Worm (Caenorhabditis elegans) whole organism, L4/young adult: ENCODE results near the gene srt-64.

Experiments used
- W03F9.2 ChIP-seq: fragments of 150-350 bp; optimal IDR thresholded peaks from 2 replicates; lab custom pipeline; 2014; ENCODE audit warnings: missing biosample characterization, missing genetic modification characterization
- dao-5 ChIP-seq: sonication (generic microtip); optimal IDR thresholded peaks from 2 replicates; lab custom pipeline; 2016; ENCODE audit warnings: missing genotype, missing genetic modification characterization, moderate library complexity, missing compliant biosample characterization
- him-1 ChIP-seq: sonication (generic microtip); optimal IDR thresholded peaks from 2 replicates; lab custom pipeline; 2016; ENCODE audit warnings: missing genotype, missing genetic modification reagents, missing genetic modification characterization, missing compliant biosample characterization

srt-64 gene

ce11 chrV:5158302-5158701, 11.2 kb downstream of the srt-64 start, which contains the start of gene abu-15:
abu-15 (plus strand) TSS chrV:5158602.
- TF ChIP-seq W03F9.2 (tag; lab: Kevin White, UChicago), result no peak
- TF ChIP-seq him-1 (tag; lab: Kevin White, UChicago), result no peak
- no peak for TF ChIP-seq dao-5 (tag; lab: Kevin White, UChicago)

ce11 chrV:5157660-5158059, 11.8 kb downstream of the srt-64 start, which contains the start of gene srx-39:
srx-39 (minus strand) TSS chrV:5157760.
- no peak for TF ChIP-seq W03F9.2 (tag; lab: Kevin White, UChicago)
- TF ChIP-seq him-1 (tag; lab: Kevin White, UChicago), result no peak
- TF ChIP-seq dao-5 (tag; lab: Kevin White, UChicago), result no peak

- TF ChIP-seq dao-5 (tag; lab: Kevin White, UChicago), result no peak
- no peak for TF ChIP-seq him-1 (tag; lab: Kevin White, UChicago)
- no peak for TF ChIP-seq W03F9.2 (tag; lab: Kevin White, UChicago)
These were observed 14.0 kb downstream of the srt-64 start, which contains the start of gene srx-38 for ce11 chrV:5155516-5155915. srx-38 (minus strand) TSS chrV:5155616.

- TF ChIP-seq him-1 (tag; lab: Kevin White, UChicago) (no peak), dao-5 (tag; lab: Kevin White, UChicago) (no peak), W03F9.2 (tag; lab: Kevin White, UChicago) (no peak)
These were observed 18.6 kb downstream of the srt-64 start, which contains the start of gene srh-130 for ce11 chrV:5150880-5151279. srh-130 (plus strand) TSS chrV:5151180.

- TF ChIP-seq dao-5 (tag; lab: Kevin White, UChicago) (no peak), W03F9.2 (tag; lab: Kevin White, UChicago) (no peak), him-1 (tag; lab: Kevin White, UChicago) (no peak)
These were observed 23.1 kb downstream of the srt-64 start, which contains the start of gene F14F9.6 for ce11 chrV:5146394-5146793. F14F9.6 (minus strand) TSS chrV:5146494.

ce11 chrV:5144541-5144940, 24.9 kb downstream of the srt-64 start, which contains the start of gene F14F9.2:
F14F9.2 (plus strand) TSS chrV:5144841.
- TF ChIP-seq dao-5 (tag; lab: Kevin White, UChicago) (no peak), W03F9.2 (tag; lab: Kevin White, UChicago) (no peak), him-1 (tag; lab: Kevin White, UChicago) (no peak)

ce11 chrV:5143785-5144184, 25.7 kb downstream of the srt-64 start, which contains the start of gene srh-129:
srh-129 (minus strand) TSS chrV:5143885.
- TF ChIP-seq dao-5 (tag; lab: Kevin White, UChicago) (no peak), him-1 (tag; lab: Kevin White, UChicago) (no peak), W03F9.2 (tag; lab: Kevin White, UChicago) (no peak)

- TF ChIP-seq W03F9.2 (tag; lab: Kevin White, UChicago), result no peak
- no peak for TF ChIP-seq dao-5 (tag; lab: Kevin White, UChicago)
- TF ChIP-seq him-1 (tag; lab: Kevin White, UChicago), result no peak
These were observed 31.6 kb downstream of the srt-64 start, which contains the start of gene F14F9.3 for ce11 chrV:5137919-5138318. F14F9.3 (plus strand) TSS chrV:5138219.

- TF ChIP-seq W03F9.2 (tag; lab: Kevin White, UChicago), result no peak
- no peak for TF ChIP-seq dao-5 (tag; lab: Kevin White, UChicago)
- no peak for TF ChIP-seq him-1 (tag; lab: Kevin White, UChicago)
These were observed 37.0 kb downstream of the srt-64 start, which contains the start of gene F14F9.4 for ce11 chrV:5132441-5132840. F14F9.4 (plus strand) TSS chrV:5132741.

- TF ChIP-seq him-1 (tag; lab: Kevin White, UChicago), result no peak
- peak; percentile 29 for TF ChIP-seq W03F9.2 (tag; lab: Kevin White, UChicago)
These were observed 38.1 kb downstream of the srt-64 start for ce11 chrV:5131380-5131779.

- TF ChIP-seq him-1 (tag; lab: Kevin White, UChicago) (no peak), W03F9.2 (tag; lab: Kevin White, UChicago) (no peak), dao-5 (tag; lab: Kevin White, UChicago) (no peak)
These were observed 39.5 kb downstream of the srt-64 start, which contains the start of gene F14F9.8 for ce11 chrV:5130018-5130417. F14F9.8 (plus strand) TSS chrV:5130318.

ce11 chrV:5126793-5127192, 42.7 kb downstream of the srt-64 start, which contains the start of gene F14F9.5:
F14F9.5 (plus strand) TSS chrV:5127093.
- no peak for TF ChIP-seq him-1 (tag; lab: Kevin White, UChicago)
- no peak for TF ChIP-seq dao-5 (tag; lab: Kevin White, UChicago)
- TF ChIP-seq W03F9.2 (tag; lab: Kevin White, UChicago), result no peak

ce11 chrV:5119679-5120078, 49.8 kb downstream of the srt-64 start, which contains the start of gene sid-1:
sid-1 (plus strand) TSS chrV:5119970.
- TF ChIP-seq dao-5 (tag; lab: Kevin White, UChicago) (no peak), him-1 (tag; lab: Kevin White, UChicago) (no peak), W03F9.2 (tag; lab: Kevin White, UChicago) (no peak)

- TF ChIP-seq dao-5 (tag; lab: Kevin White, UChicago) (no peak), W03F9.2 (tag; lab: Kevin White, UChicago) (no peak), him-1 (tag; lab: Kevin White, UChicago) (no peak)
These were observed 50.4 kb downstream of the srt-64 start, which contains the start of gene C04F5.9 for ce11 chrV:5119109-5119508. C04F5.9 (minus strand) TSS chrV:5119209.
